Fruit fly (Drosophila melanogaster): ENCODE measurements around the gene AspRS-m.

DNA sequence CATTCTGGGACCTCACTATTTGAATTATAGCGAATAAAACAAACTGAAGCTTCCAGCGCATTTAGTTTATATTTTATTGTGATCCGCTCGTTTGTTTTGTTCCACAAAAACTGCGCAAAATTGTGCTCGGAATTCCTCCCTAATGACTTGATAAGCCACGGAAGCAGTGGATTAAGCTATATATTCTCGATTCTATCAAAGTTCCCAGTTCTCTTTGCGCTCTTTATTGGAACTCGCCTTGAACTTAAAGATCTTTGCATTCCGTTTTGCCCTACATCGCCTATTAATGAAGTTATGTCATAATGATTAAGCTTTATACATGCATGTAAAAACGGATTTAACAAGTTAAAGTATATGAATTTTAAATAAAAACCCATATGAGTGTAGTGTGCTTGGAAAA is 10.3 kb downstream of the AspRS-m start, which contains the start of gene Nepl9:
- no peak for TF ChIP-seq fru (GFP tag; optimal IDR thresholded peaks at IDR 0.05)
- no peak for TF ChIP-seq Rel (GFP tag; optimal IDR thresholded peaks at IDR 0.05)
- no peak for TF ChIP-seq Rel (tag; optimal IDR thresholded peaks at IDR 0.05)
- TF ChIP-seq Jra (GFP tag; optimal IDR thresholded peaks at IDR 0.05), result no peak
- no peak for TF ChIP-seq Dif (GFP tag; optimal IDR thresholded peaks at IDR 0.05; ENCODE audit: partially characterized antibody)
- TF ChIP-seq usp (GFP tag; optimal IDR thresholded peaks at IDR 0.05), result no peak
- no peak for TF ChIP-seq Sp1 (GFP tag; optimal IDR thresholded peaks at IDR 0.05)
- TF ChIP-seq br (GFP tag; optimal IDR thresholded peaks at IDR 0.05), result no peak
- TF ChIP-seq CrebA (GFP tag; optimal IDR thresholded peaks at IDR 0.05; ENCODE audit: borderline replicate concordance), result no peak
- no peak for TF ChIP-seq h (GFP tag; optimal IDR thresholded peaks at IDR 0.05)
- no peak for TF ChIP-seq rgr (GFP tag; optimal IDR thresholded peaks at IDR 0.05)
- TF ChIP-seq HLH106 (tag; optimal IDR thresholded peaks at IDR 0.05), result no peak
- TF ChIP-seq tai (GFP tag; optimal IDR thresholded peaks at IDR 0.05), result no peak
- no peak for TF ChIP-seq pan (optimal IDR thresholded peaks at IDR 0.05)
- no peak for TF ChIP-seq dl (GFP tag; optimal IDR thresholded peaks at IDR 0.05; ENCODE audit: insufficient read depth in 1 of 2, partially characterized antibody in 2 of 2)

Data from whole organism, wandering third instar larva.